Fruit fly (Drosophila melanogaster): ENCODE measurements around the gene Ccdc58.

Gene Ccdc58

DNA sequence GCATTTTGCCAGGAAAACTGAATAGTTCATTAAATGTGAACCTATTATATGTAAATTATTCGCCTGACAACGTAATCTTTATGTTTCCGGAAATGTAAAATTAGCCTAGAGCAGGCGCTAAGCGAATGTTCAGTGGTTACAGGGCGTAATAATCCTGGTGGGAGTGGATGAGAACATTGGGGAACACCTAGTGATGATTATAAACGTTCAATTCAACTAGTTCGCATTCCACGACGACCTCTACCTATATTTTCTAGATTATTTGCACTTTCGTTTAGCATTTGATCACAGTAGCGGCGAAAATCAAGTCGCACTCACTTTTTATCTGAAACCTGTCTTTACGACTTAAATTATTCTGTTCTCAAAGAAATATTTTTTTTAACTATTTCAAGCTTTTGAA, 2.5 kb downstream of the Ccdc58 start:
- TF ChIP-seq Abd-B (GFP tag; optimal IDR thresholded peaks at IDR 0.05), result no peak
- TF ChIP-seq dsf (GFP tag; optimal IDR thresholded peaks at IDR 0.05; ENCODE audit: borderline replicate concordance), result no peak
- TF ChIP-seq CG32264 (GFP tag; optimal IDR thresholded peaks at IDR 0.05), result no peak
- no peak for TF ChIP-seq ey (GFP tag; optimal IDR thresholded peaks at IDR 0.05)
- no peak for TF ChIP-seq Hr83 (GFP tag; optimal IDR thresholded peaks at IDR 0.05; ENCODE audit: poor library complexity, severe bottlenecking)
- no peak for TF ChIP-seq Dif (GFP tag; optimal IDR thresholded peaks at IDR 0.05; ENCODE audit: partially characterized antibody)
- no peak for TF ChIP-seq jim (GFP tag; optimal IDR thresholded peaks at IDR 0.05)
- TF ChIP-seq foxo (GFP tag; optimal IDR thresholded peaks at IDR 0.05), result no peak
- no peak for TF ChIP-seq h (GFP tag; optimal IDR thresholded peaks at IDR 0.05)
- TF ChIP-seq rgr (GFP tag; optimal IDR thresholded peaks at IDR 0.05), result no peak
- no peak for TF ChIP-seq sage (GFP tag; optimal IDR thresholded peaks at IDR 0.05)
- TF ChIP-seq dl (GFP tag; optimal IDR thresholded peaks at IDR 0.05; ENCODE audit: insufficient read depth in 1 of 2, partially characterized antibody in 2 of 2), result no peak
- no peak for TF ChIP-seq psq (GFP tag; optimal IDR thresholded peaks at IDR 0.05)
- TF ChIP-seq GATAd (GFP tag; optimal IDR thresholded peaks at IDR 0.05), result no peak

DNA sequence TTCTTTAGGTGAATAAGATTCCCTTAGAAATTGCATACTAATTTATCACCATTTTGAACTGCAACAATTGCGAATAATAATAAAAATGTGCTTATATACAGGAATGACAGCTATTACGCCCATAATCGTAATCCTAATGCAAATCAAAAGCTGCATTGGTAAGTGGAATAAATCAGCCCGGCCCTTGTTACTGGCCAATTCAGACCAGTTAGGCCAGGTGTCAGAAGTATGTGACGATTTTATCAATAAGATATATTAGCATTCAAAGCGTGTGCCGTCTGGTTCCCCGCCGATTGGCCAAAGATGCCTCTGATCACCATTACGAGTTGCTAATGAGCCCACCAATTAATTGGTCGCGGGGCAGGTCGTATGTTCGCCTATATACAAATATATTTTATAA, 7.5 kb downstream of the Ccdc58 start:
- TF ChIP-seq brk (GFP tag; optimal IDR thresholded peaks at IDR 0.05), result no peak
- no peak for TF ChIP-seq psq (GFP tag; optimal IDR thresholded peaks at IDR 0.05)
- no peak for TF ChIP-seq Dif (GFP tag; optimal IDR thresholded peaks at IDR 0.05; ENCODE audit: partially characterized antibody)
- TF ChIP-seq Sp1 (GFP tag; optimal IDR thresholded peaks at IDR 0.05), result no peak
- TF ChIP-seq N (GFP tag; optimal IDR thresholded peaks at IDR 0.05), result no peak
- TF ChIP-seq rgr (GFP tag; optimal IDR thresholded peaks at IDR 0.05), result no peak
- TF ChIP-seq sage (GFP tag; optimal IDR thresholded peaks at IDR 0.05), result no peak
- TF ChIP-seq dl (GFP tag; optimal IDR thresholded peaks at IDR 0.05; ENCODE audit: insufficient read depth in 1 of 2, partially characterized antibody in 2 of 2), result no peak

DNA sequence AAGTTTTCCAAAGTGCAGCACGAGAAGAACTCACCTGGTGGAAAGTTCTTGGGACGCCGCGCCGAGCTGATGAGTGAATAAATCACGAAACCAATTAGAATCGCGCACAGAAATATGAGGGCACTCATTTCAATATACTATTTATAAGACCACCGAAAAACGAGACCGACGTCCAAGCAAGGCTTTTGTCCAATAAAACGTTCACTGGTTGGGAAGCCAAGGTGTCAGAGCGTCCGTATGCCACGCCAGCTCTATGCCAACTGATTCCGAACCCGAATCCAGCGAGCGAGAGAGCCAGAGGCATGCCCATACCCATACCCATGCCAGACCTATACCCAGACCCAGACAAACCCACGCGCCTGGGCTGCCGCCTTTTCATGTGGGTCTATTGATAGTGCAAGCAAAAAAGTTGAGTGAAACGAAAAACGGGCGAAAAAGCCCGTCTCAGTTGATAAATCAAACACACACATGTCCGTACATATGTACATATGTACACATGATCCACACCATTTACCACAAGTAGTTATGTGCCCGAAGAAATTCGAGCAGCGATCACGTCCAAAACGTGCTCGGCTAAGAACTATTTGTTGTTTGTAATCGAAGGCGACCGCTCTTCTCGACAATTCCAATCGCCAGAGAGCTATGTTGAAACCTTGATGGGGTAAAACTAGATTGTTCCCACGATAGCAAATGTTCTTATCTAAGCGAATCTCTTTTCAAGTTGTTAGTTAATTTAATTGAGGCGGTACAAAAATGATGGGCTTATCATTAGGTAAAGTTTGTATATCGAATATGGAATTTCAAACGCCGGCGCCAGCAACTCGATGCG, 8.3 kb downstream of the Ccdc58 start, which contains the start of gene Cyp305a1:
Gene Cyp305a1 (minus strand): TSS at position 265 of the 829 bp plus-strand sequence.
- TF ChIP-seq CG32264 (GFP tag; optimal IDR thresholded peaks at IDR 0.05) (no peak), h (GFP tag; optimal IDR thresholded peaks at IDR 0.05) (no peak), Abd-B (GFP tag; optimal IDR thresholded peaks at IDR 0.05) (no peak), rgr (GFP tag; optimal IDR thresholded peaks at IDR 0.05) (no peak), Sp1 (GFP tag; optimal IDR thresholded peaks at IDR 0.05) (no peak), Myc (optimal IDR thresholded peaks at IDR 0.05) (no peak), Hr83 (GFP tag; optimal IDR thresholded peaks at IDR 0.05; ENCODE audit: poor library complexity, severe bottlenecking) (no peak), woc (GFP tag; optimal IDR thresholded peaks at IDR 0.05) (no peak), jim (GFP tag; optimal IDR thresholded peaks at IDR 0.05) (no peak), fru (GFP tag; optimal IDR thresholded peaks at IDR 0.05) (no peak), pan (optimal IDR thresholded peaks at IDR 0.05) (no peak)

DNA sequence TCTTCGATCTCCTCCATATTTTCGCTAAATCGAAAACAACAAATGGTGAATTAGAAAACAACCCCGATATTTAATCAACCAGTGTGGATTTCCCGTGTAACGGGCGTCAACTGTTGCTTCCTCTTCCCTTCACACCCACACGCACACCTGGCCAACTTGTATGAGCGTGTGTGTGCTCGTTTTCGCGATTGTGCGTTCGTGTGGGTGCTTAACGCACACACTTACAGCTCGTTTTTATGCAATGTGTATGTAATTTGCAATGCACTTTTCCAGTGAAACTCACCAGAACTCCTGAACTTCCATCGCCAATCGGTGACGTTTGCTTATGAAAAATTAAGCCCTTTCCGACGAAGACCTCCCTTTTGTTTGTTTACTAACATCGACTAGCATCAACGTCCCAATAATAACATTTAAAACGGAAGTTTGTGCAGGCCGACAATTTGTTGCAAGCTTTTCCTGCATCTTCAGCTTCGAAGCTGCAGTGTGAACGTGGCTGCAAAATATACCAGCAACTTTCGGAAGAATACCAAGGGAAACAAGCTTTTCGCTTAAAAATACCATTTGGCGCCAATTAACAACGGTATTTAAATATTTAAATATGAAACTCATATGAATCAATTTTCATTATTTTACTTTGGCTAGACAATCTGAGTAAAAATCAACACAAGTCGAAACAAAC, 10.6 kb downstream of the Ccdc58 start, which contains the start of gene cyc:
Gene cyc (minus strand): TSS at position 467 of the 679 bp plus-strand sequence.
- TF ChIP-seq GATAd (GFP tag; optimal IDR thresholded peaks at IDR 0.05), result no peak
- TF ChIP-seq N (GFP tag; optimal IDR thresholded peaks at IDR 0.05), result peak; percentile 39
- no peak for TF ChIP-seq Hr78 (GFP tag; optimal IDR thresholded peaks at IDR 0.05)
- peak; percentile 15 for TF ChIP-seq ey (GFP tag; optimal IDR thresholded peaks at IDR 0.05)
- TF ChIP-seq psq (GFP tag; optimal IDR thresholded peaks at IDR 0.05), result peak; percentile 10
- TF ChIP-seq OdsH (GFP tag; optimal IDR thresholded peaks at IDR 0.05), result peak; percentile 8
- TF ChIP-seq Sp1 (GFP tag; optimal IDR thresholded peaks at IDR 0.05), result peak; percentile 39
- no peak for TF ChIP-seq Rel (GFP tag; optimal IDR thresholded peaks at IDR 0.05)
- TF ChIP-seq Rel (tag; optimal IDR thresholded peaks at IDR 0.05), result peak; percentile 42

DNA sequence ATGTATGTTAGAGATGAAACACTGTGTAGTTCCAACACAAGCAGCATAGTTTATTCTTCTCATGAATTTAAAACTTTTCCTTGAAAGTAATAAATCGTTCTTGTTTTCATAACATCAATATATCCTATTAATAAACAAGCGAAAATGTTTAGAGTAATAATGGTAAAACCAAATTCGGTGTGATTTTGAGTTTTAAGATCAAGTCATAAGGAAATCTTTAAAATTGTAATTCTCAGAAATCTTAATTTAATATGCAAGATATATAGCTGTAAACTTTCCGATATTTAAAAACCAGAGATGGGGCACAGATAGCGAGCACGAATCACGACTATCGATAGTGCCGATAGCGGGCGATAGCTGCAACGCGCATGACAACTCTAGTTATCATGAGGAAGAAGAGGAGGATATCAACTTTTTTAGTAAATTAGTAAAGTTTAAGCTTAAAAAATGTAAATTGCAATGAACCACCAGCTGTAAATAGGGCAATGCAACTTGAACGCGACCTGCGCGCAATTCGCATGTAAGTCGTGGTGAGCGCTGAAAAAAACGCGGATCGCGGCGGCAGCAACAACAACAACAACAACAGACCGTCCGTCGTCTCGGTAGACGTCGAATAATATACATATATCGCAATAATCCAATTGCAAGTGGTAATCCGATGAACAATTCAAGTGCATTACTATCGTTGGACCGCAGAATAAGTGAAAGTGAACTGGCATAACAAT, 13.0 kb downstream of the Ccdc58 start, which contains the start of the genes Fibp and Deaf1:
Gene Fibp (minus strand): TSS at position 161 of the 725 bp plus-strand sequence.
Gene Deaf1 (plus strand): TSS at position 368 of the 725 bp plus-strand sequence.
- TF ChIP-seq pan (optimal IDR thresholded peaks at IDR 0.05) (no peak), jim (GFP tag; optimal IDR thresholded peaks at IDR 0.05) (no peak), Hr78 (GFP tag; optimal IDR thresholded peaks at IDR 0.05) (no peak), dl (GFP tag; optimal IDR thresholded peaks at IDR 0.05; ENCODE audit: insufficient read depth in 1 of 2, partially characterized antibody in 2 of 2) (no peak), CG32264 (GFP tag; optimal IDR thresholded peaks at IDR 0.05) (peak; percentile 33), OdsH (GFP tag; optimal IDR thresholded peaks at IDR 0.05) (peak; percentile 78), Hr83 (GFP tag; optimal IDR thresholded peaks at IDR 0.05; ENCODE audit: poor library complexity, severe bottlenecking) (peak; percentile 67), tai (GFP tag; optimal IDR thresholded peaks at IDR 0.05) (no peak), Sp1 (GFP tag; optimal IDR thresholded peaks at IDR 0.05) (peak; percentile 78), rgr (GFP tag; optimal IDR thresholded peaks at IDR 0.05) (peak; percentile 79), Vsx2 (GFP tag; optimal IDR thresholded peaks at IDR 0.05; ENCODE audit: partially characterized antibody) (no peak), sv (GFP tag; optimal IDR thresholded peaks at IDR 0.05) (peak; percentile 74), CrebA (GFP tag; optimal IDR thresholded peaks at IDR 0.05; ENCODE audit: borderline replicate concordance) (no peak), Mio (GFP tag; optimal IDR thresholded peaks at IDR 0.05) (peak; percentile 8), dsf (GFP tag; optimal IDR thresholded peaks at IDR 0.05; ENCODE audit: borderline replicate concordance) (peak; percentile 50), br (GFP tag; optimal IDR thresholded peaks at IDR 0.05) (peak; percentile 81), brk (GFP tag; optimal IDR thresholded peaks at IDR 0.05) (no peak), Abd-B (GFP tag; optimal IDR thresholded peaks at IDR 0.05) (no peak), dmrt93B (GFP tag; optimal IDR thresholded peaks at IDR 0.05) (no peak), foxo (GFP tag; optimal IDR thresholded peaks at IDR 0.05) (peak in 1 of 2 experiments; percentile 84), woc (GFP tag; optimal IDR thresholded peaks at IDR 0.05) (peak; percentile 90), ey (GFP tag; optimal IDR thresholded peaks at IDR 0.05) (peak; percentile 76), Jra (GFP tag; optimal IDR thresholded peaks at IDR 0.05) (peak; percentile 88), Dif (GFP tag; optimal IDR thresholded peaks at IDR 0.05; ENCODE audit: partially characterized antibody) (no peak)

Measured in whole organism, wandering third instar larva.